Fruit fly (Drosophila melanogaster): ENCODE data around the gene Inx2.

Inx2 gene

DNA sequence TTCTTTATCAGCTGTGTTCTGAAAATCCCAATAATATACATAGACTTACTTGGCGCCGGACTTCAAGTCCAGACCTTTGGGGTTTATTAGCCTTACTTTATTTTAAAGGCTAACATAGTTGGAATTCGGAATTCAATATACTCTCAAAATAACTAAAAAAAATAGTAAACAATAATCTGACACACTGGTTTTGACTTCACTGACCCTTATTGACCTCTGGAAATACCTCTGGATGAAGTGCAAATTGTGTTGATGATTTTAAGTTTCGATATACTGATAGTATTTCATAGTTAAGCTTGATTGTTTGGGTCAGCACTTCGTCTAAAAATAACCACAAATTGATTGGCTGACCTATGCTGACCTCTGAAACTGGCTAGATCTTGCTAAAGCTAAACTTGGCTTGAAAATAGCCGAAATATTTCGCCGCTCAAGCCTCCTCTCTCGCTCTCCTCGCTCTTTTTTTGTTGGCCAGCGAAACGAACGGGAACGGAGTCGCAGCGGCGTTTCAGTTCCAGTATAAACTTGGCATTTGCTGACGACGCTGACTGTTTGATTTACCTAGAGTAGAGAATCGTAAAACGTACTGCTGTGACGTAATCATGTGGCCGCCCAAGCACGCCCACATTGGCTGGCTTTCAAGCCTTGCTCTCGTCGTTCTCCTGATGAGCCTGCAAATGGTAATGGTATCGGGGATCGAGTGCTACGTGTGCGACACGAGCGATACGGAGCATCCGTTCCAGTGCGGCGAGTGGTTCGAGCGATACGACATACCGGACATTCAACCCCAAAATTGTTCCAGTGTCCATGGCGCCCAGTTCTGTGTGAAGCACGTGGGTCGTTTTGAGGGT is 12.3 kb upstream of the Inx2 start, which contains the start of gene bou (continued):
- TF ChIP-seq CG13894 (tag; optimal IDR thresholded peaks at IDR 0.05), result peak; percentile 55
- no peak for TF ChIP-seq CG17802 (tag; optimal IDR thresholded peaks at IDR 0.05)
- TF ChIP-seq Atf-2 (GFP tag; optimal IDR thresholded peaks at IDR 0.05), result no peak
- TF ChIP-seq lab (GFP tag; optimal IDR thresholded peaks at IDR 0.05), result no peak
- TF ChIP-seq row (GFP tag; IDR thresholded peaks at IDR 0.05), result 0 out of 3 replicates have a peak, but pooled peaks have one; percentile 34
- no peak for TF ChIP-seq CG18262 (tag; optimal IDR thresholded peaks at IDR 0.05)
- no peak for TF ChIP-seq insv (GFP tag; optimal IDR thresholded peaks at IDR 0.05)
- peak; percentile 74 for TF ChIP-seq sens (GFP tag)
- TF ChIP-seq CG9437 (GFP tag; optimal IDR thresholded peaks at IDR 0.05), result peak; percentile 30
- peak; percentile 98 for TF ChIP-seq pfk (GFP tag; optimal IDR thresholded peaks at IDR 0.05)
- TF ChIP-seq Xbp1 (GFP tag; optimal IDR thresholded peaks at IDR 0.05), result no peak
- peak in 1 of 2 experiments; percentile 57 for TF ChIP-seq tll (GFP tag; optimal IDR thresholded peaks at IDR 0.05)
- TF ChIP-seq CG31388 (GFP tag; optimal IDR thresholded peaks at IDR 0.05), result no peak
- TF ChIP-seq Spps (tag; optimal IDR thresholded peaks at IDR 0.05), result no peak
- TF ChIP-seq CG34422 (GFP tag; IDR thresholded peaks at IDR 0.05), result 0 out of 3 replicates have a peak, but pooled peaks have one; percentile 7

DNA sequence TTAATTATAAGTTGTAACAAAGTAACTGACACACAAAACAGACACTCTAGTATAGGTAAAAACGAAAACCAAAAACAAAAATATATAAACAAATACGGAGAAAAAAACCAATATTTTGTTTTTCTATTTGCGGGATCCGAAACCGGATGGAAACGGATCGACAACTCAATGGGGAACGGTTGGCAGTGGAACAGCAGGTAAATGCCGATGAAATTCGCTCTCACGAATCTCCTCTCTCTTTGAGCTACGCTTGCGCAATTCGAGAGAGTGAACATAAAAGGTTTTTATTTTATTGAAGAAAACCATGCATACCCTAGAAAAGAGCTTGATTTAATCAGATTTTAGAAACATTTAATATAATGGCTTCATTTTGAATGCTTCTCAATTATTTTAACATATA is 11.4 kb upstream of the Inx2 start:
- peak; percentile 98 for TF ChIP-seq pfk (GFP tag; optimal IDR thresholded peaks at IDR 0.05)
- TF ChIP-seq pb (GFP tag; optimal IDR thresholded peaks at IDR 0.05), result no peak
- no peak for TF ChIP-seq corto (GFP tag; optimal IDR thresholded peaks at IDR 0.05)
- peak; percentile 58 to 72 for TF ChIP-seq Trl (optimal IDR thresholded peaks at IDR 0.05)
- no peak for TF ChIP-seq Trl (GFP tag; optimal IDR thresholded peaks at IDR 0.05)
- TF ChIP-seq chinmo (GFP tag; IDR thresholded peaks at IDR 0.05; ENCODE audit: partially characterized antibody), result 0 out of 4 replicates have a peak, but pooled peaks have one; percentile 47
- peak; percentile 77 for TF ChIP-seq sens (GFP tag)
- peak in 1 of 2 experiments; percentile 51 for TF ChIP-seq Pdp1 (GFP tag; optimal IDR thresholded peaks at IDR 0.05)
- peak; percentile 18; the same call in 1 of the 3 replicates for TF ChIP-seq row (GFP tag; IDR thresholded peaks at IDR 0.05)
- TF ChIP-seq D19B (GFP tag; optimal IDR thresholded peaks at IDR 0.05), result peak; percentile 81

DNA sequence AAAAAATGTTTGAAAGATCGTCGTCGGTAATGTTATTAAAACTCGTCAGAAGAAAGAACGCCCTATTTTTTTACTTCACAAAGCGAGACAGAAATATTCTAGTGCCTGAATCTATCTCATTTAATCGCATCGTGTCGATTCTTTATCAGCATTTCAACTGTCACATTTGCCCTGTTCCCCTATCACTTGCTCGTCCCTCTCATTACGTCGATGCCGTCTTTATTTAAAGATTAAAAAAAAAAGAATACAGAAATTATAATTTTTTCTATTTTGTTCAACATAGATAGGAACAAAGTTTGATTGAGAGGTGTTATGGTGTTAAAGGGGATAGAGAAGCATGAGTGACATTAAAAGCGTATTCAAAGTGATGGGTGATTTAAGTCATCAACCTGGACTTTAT is 10.4 kb upstream of the Inx2 start:
- TF ChIP-seq eve (GFP tag; optimal IDR thresholded peaks at IDR 0.05) (peak in 1 of 2 experiments; percentile 26), sug (tag; optimal IDR thresholded peaks at IDR 0.05) (peak; percentile 12), D19A (tag; optimal IDR thresholded peaks at IDR 0.05) (peak; percentile 13), CG34376 (GFP tag; optimal IDR thresholded peaks at IDR 0.05) (peak; percentile 11), CrebB (tag; optimal IDR thresholded peaks at IDR 0.05) (no peak), CG34422 (GFP tag; IDR thresholded peaks at IDR 0.05) (no peak)

DNA sequence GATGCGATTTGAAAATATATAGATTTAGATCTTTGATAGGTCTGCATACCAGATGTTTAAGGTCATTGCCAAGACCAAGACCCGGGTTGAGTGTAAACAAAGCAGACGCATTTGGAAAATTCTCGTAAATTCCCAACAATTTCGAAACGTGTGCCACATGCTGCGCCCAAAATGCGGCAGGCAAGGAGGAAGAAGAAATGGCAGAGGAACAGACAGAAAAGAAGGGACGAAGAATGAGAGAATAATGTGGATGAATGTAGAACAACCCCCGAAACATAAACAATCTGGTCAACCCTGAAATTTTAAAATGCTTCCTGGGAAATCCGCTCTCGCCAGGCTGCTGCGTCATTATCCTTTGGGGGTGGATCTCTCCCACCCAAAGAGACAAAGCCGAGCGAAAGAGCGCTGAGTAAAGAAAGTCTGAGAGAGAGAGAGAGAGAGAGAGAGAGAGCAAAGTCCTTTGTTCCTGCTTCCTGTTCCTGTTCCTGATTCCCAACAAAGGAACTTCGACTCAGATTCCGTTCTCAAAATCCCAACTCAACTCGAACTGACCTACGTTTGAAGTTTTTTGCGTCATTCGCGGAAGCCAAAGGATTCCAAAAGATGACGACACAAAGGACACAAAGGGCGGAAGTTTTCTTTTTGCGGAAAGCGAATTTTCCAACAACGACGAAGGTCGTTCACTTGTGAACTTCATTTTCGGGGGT is 9.7 kb upstream of the Inx2 start:
- TF ChIP-seq tap (tag; optimal IDR thresholded peaks at IDR 0.05) (no peak), CG16813 (GFP tag; IDR thresholded peaks at IDR 0.05; ENCODE audit: partially characterized antibody) (no peak), jigr1 (GFP tag; IDR thresholded peaks at IDR 0.05) (no peak), Trl (optimal IDR thresholded peaks at IDR 0.05) (peak; percentile 72 to 90), Trl (GFP tag; optimal IDR thresholded peaks at IDR 0.05) (no peak), CG18599 (GFP tag; optimal IDR thresholded peaks at IDR 0.05) (no peak), D (optimal IDR thresholded peaks at IDR 0.05) (peak; percentile 64), D (GFP tag; optimal IDR thresholded peaks at IDR 0.05) (peak; percentile 29), sug (tag; optimal IDR thresholded peaks at IDR 0.05) (no peak), C15 (GFP tag; IDR thresholded peaks at IDR 0.05) (no peak), dysf (GFP tag; IDR thresholded peaks at IDR 0.05) (no peak), CoRest (tag; optimal IDR thresholded peaks at IDR 0.05) (no peak), HLH4C (GFP tag; IDR thresholded peaks at IDR 0.05; ENCODE audit: partially characterized antibody) (no peak), sens (GFP tag) (peak; percentile 46), kni (GFP tag; optimal IDR thresholded peaks at IDR 0.05) (peak; percentile 60), tgo (GFP tag; IDR thresholded peaks at IDR 0.05) (no peak), CG18011 (GFP tag; optimal IDR thresholded peaks at IDR 0.05) (no peak), al (GFP tag; IDR thresholded peaks at IDR 0.05) (no peak), HmgZ (tag; optimal IDR thresholded peaks at IDR 0.05) (no peak)
